Fruit fly (Drosophila melanogaster): ENCODE results near the gene CG1368.

DNA sequence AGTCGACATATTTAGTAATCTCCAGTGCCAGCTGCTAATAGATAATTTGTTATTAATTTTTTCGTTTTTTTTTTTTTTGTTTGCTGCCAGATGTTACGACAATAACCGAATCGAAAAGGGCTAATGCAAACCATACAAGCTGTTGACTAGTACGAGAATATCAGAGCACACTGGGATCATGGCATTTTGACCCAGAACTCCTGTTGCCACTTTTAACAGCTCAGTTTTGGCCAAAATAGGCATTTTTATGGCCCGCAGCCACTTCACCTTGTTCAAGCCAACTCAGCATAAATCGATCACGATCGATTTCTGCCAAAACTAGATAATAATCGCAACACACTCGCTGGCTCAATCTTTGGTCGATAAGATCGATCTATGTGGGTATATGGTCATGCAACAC, 22.6 kb upstream of the CG1368 start, which contains the start of gene CG12479:
- no peak for TF ChIP-seq bigmax (GFP tag; optimal IDR thresholded peaks at IDR 0.05)
- TF ChIP-seq CG6254 (GFP tag; optimal IDR thresholded peaks at IDR 0.05), result no peak
- no peak for TF ChIP-seq wor (GFP tag; IDR thresholded peaks at IDR 0.05)
- TF ChIP-seq CG18476 (GFP tag; optimal IDR thresholded peaks at IDR 0.05), result no peak
- TF ChIP-seq Sin3A (optimal IDR thresholded peaks at IDR 0.05), result no peak
- no peak for TF ChIP-seq tgo (GFP tag; IDR thresholded peaks at IDR 0.05)
- no peak for TF ChIP-seq CG9876 (GFP tag; optimal IDR thresholded peaks at IDR 0.05)
- TF ChIP-seq croc (GFP tag; conservative IDR thresholded peaks at IDR 0.05), result no peak
- TF ChIP-seq CG14050 (GFP tag; IDR thresholded peaks at IDR 0.05), result no peak
- no peak for TF ChIP-seq gce (GFP tag; IDR thresholded peaks at IDR 0.05)
- TF ChIP-seq CG8478 (optimal IDR thresholded peaks at IDR 0.05), result no peak
- no peak for TF ChIP-seq CG7372 (GFP tag; IDR thresholded peaks at IDR 0.05)
- no peak for TF ChIP-seq Pdp1 (GFP tag; optimal IDR thresholded peaks at IDR 0.05)

Data from whole organism, embryonic.